Worm (Caenorhabditis elegans) whole organism, early embryonic: ENCODE results near the gene H42K12.3.

Experiments used
- ceh-13 ChIP-seq: fragments of 200-800 bp; sonication (Bioruptor generic); optimal IDR thresholded peaks from 2 replicates; lab custom pipeline; 2018; ENCODE audit warnings: mild to moderate bottlenecking, missing genetic modification characterization, missing compliant biosample characterization
- ceh-36 ChIP-seq: sonication (generic microtip); optimal IDR thresholded peaks from 2 replicates; lab custom pipeline; 2016; ENCODE audit warnings: missing genetic modification characterization, inconsistent platforms, missing compliant biosample characterization
- hmbx-1 ChIP-seq: sonication (generic microtip); optimal IDR thresholded peaks from 2 replicates; lab custom pipeline; 2016; ENCODE audit warnings: mild to moderate bottlenecking, missing genetic modification characterization, missing compliant biosample characterization
- hmg-4 ChIP-seq: fragments of 200-800 bp; sonication (Bioruptor generic); optimal IDR thresholded peaks from 2 replicates; lab custom pipeline; 2018; ENCODE audit warnings: mild to moderate bottlenecking, missing genetic modification characterization, missing compliant biosample characterization
- hnd-1 ChIP-seq: sonication (generic microtip); optimal IDR thresholded peaks from 2 replicates; lab custom pipeline; 2016; ENCODE audit warnings: missing genetic modification characterization, missing compliant biosample characterization

- TF ChIP-seq hmg-4 (no peak), ceh-36 (tag; lab: Kevin White, UChicago) (no peak), ceh-13 (GFP tag; lab: Kevin White, UChicago) (no peak), hmbx-1 (tag; lab: Kevin White, UChicago) (no peak), hnd-1 (no peak)
Observed at ce11 chrX:1293471-1293870, 17.7 kb upstream of the H42K12.3 start.
